Worm (Caenorhabditis elegans) whole organism, L4/young adult: ENCODE measurements around the gene Y71H2AM.1.

Source experiments
- W03F9.2 ChIP-seq: fragments of 150-350 bp; optimal IDR thresholded peaks from 2 replicates; lab custom pipeline; 2014; ENCODE audit warnings: missing biosample characterization, missing genetic modification characterization
- dao-5 ChIP-seq: sonication (generic microtip); optimal IDR thresholded peaks from 2 replicates; lab custom pipeline; 2016; ENCODE audit warnings: missing genotype, missing genetic modification characterization, moderate library complexity, missing compliant biosample characterization
- him-1 ChIP-seq: sonication (generic microtip); optimal IDR thresholded peaks from 2 replicates; lab custom pipeline; 2016; ENCODE audit warnings: missing genotype, missing genetic modification reagents, missing genetic modification characterization, missing compliant biosample characterization

Gene Y71H2AM.1

DNA sequence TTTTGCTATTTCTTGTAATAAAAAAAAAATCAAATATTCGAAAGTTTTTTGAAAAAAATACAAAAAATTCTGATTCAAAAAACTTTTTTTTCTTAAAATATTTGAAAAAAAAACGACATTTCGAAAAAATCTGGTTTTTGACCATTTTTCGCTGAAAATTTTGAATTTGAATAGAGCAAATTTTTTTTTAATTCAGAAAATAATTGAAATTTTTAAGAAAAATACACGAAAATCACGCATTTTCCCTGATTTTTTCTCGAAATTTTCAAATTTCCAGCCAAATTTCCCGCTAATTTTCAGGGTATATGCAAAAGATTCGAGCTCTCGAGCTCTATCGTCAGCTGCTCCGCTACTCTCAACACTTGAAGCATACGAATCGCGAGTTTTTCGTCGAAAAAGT, at the start of gene Y71H2AM.1:
Gene Y71H2AM.1 (plus strand): TSS at position 301 of the 400 bp plus-strand sequence.
- TF ChIP-seq W03F9.2 (tag; lab: Kevin White, UChicago) (no peak), him-1 (tag; lab: Kevin White, UChicago) (no peak), dao-5 (tag; lab: Kevin White, UChicago) (no peak)

DNA sequence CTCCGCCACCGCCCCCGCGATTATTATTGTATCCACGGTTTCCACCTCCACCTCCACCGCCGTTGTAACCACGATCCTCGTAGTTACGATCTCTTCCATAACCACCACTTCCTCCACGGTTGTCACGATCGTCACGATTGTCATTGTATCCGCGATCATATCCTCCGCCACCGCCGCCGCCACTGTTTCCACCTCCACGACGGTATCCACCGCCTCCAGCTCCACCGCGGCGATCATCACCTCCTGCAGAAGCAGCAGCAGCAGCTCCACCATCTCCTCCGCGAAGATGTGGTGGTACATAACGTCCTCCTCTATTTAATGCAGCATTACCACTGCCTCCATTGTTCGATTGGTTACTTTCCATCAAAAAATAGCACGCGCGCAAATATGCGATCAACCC, 48.2 kb upstream of the Y71H2AM.1 start, which contains the start of gene laf-1:
Gene laf-1 (minus strand): TSS at position 399 of the 400 bp plus-strand sequence.
- TF ChIP-seq dao-5 (tag; lab: Kevin White, UChicago) (no peak), him-1 (tag; lab: Kevin White, UChicago) (no peak), W03F9.2 (tag; lab: Kevin White, UChicago) (no peak)

DNA sequence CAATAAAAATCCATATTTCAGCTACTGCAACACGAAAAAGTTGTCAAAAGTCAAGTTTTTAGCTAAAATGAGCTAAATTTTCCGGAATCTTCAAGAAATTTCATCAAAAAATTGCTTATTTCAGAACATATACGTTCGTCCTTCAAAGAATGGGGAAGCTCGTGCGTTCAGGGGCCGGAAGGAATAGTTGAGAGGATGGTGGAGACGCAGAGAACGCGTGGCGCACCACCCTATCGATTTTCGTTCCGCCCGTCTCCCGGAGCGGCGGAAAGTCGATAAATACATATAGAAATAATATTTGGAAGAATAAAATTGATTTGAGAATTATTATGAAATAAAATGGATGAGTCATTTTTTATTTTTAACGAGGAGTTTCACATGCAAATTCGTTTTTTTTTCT, 46.6 kb upstream of the Y71H2AM.1 start:
- TF ChIP-seq him-1 (tag; lab: Kevin White, UChicago): no peak
- no peak for TF ChIP-seq W03F9.2 (tag; lab: Kevin White, UChicago)
- no peak for TF ChIP-seq dao-5 (tag; lab: Kevin White, UChicago)

DNA sequence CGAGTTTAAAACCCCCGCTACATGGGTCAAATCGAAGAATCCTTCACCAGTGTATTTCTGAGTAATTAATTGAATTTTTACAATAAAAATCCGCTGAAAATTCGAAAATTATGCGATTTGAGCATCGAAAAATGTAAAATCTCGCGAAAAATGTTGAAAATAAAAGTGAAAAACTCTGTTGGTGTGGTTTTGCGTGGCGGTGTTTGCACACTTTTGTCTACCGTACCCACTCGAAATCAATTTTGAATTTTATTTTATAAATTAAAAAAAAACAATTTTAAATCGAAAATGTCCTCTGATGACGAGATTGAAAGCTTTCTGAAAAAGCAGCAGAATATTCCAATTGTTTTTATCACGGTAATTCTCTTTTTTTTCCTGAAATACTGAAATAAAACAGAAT, 46.1 kb upstream of the Y71H2AM.1 start, which contains the start of gene Y71H2AM.6:
Gene Y71H2AM.6 (plus strand): TSS at position 264 of the 400 bp plus-strand sequence.
- no peak for TF ChIP-seq dao-5 (tag; lab: Kevin White, UChicago)
- TF ChIP-seq him-1 (tag; lab: Kevin White, UChicago): no peak
- TF ChIP-seq W03F9.2 (tag; lab: Kevin White, UChicago): peak; percentile 61

DNA sequence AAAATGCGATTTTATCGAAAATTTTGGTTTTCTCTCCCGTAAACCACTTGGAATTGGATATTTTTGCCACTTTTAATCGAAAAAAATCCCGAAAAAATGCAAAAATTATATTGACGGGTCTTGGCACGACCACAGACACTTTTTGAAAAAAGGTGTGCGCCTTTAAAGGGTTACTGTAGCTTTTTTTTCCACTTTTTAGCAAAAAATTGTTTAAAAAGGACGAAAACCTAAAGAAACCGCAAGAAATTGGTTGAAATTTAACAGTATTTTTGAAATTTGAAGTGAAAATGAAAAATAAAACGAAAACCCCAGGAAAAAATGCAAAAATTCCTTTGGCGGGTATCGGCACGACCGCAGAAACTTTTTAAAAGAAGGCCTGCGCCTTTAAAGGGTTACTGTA, 45.0 kb upstream of the Y71H2AM.1 start:
- no peak for TF ChIP-seq dao-5 (tag; lab: Kevin White, UChicago)
- no peak for TF ChIP-seq W03F9.2 (tag; lab: Kevin White, UChicago)
- TF ChIP-seq him-1 (tag; lab: Kevin White, UChicago): no peak

DNA sequence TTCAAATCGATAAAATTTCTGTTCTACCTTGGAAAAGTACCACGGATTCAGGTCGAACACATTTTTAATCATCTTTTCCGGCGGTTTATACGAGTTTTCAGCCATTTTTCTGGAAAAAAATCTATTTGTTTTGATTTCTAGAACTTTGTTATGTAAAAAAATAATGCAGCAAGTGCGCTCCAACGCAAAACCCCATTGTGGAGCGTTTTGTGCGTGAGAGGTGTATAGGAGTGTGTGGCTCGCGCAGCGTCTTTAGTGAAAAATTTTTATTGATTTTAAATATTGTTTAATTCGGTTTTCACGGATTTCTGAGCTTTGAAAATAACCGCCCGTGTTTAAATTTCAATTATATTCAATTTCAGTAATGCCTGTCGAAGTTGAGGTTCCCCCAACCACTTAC, 41.0 kb upstream of the Y71H2AM.1 start, which contains the start of gene Y71H2AM.20:
Gene Y71H2AM.20 (minus strand): TSS at position 109 of the 400 bp plus-strand sequence.
- TF ChIP-seq W03F9.2 (tag; lab: Kevin White, UChicago): peak; percentile 99
- TF ChIP-seq dao-5 (tag; lab: Kevin White, UChicago): no peak
- TF ChIP-seq him-1 (tag; lab: Kevin White, UChicago): peak; percentile 37

DNA sequence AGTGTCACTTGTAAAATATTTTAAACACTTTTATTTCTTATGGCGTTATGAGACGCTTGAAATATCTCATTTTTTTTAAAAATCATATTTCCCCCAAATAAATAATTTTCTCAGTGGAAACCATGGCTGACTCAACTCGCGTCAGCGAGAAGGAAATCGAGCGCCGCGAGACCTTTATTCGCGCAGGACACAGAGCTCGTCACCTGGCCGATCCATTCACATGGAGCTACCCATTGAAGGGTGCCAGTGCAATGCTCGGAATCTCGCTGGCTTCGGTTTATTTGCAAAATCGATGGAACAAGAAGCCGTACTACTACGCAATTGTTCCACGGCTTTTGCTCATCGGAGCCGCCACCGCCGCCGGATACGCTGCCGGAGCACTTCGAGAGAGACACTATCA, 40.1 kb upstream of the Y71H2AM.1 start, which contains the start of gene nduc-2:
Gene nduc-2 (plus strand): TSS at position 113 of the 400 bp plus-strand sequence.
- no peak for TF ChIP-seq him-1 (tag; lab: Kevin White, UChicago)

DNA sequence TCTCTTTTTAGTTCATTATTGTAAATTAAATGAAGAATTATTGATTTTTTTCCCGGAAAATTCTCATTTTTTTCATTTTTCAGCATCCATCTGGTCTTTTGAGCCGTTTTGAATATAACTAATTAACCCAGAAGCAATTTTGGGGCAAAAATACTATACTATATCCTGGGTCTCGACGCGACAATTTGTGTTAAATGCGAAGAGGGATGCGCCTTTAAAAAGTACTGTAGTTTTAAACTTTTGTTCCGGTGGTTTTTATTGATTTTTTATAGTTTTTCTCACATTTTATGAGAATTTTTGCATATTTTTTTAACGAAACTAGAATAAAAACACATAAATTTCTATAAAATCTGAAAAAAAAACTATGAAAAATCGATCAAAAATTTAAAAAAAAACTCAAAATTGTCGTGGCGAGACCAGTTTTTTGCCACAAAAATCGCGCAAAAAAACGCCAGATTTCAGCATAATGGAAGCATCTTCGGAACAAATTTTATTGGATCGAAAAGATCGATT, 38.8 kb upstream of the Y71H2AM.1 start, which contains the start of gene tbcc-1:
Gene tbcc-1 (plus strand): TSS at position 463 of the 513 bp plus-strand sequence.
- TF ChIP-seq W03F9.2 (tag; lab: Kevin White, UChicago) (no peak), him-1 (tag; lab: Kevin White, UChicago) (no peak), dao-5 (tag; lab: Kevin White, UChicago) (no peak)

DNA sequence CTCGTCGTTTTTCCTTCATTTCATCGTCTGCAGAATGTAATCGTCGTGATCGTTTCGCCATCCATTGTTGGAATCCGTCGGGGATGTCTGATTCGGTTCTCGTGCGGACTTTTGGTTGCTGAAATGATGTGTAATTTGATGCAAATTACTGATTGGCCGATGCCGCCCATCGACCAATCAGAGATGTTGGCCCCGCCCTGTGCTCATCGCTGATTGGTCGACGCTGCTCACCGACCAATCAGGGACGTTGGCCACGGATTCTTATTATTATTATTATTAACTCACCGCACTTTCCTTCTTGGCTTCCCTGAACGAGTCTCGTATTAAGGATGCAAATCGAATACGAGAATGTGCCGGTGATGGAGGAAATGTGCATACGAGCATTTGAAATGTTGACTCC, 32.8 kb upstream of the Y71H2AM.1 start:
- no peak for TF ChIP-seq W03F9.2 (tag; lab: Kevin White, UChicago)
- TF ChIP-seq dao-5 (tag; lab: Kevin White, UChicago): no peak
- TF ChIP-seq him-1 (tag; lab: Kevin White, UChicago): no peak

DNA sequence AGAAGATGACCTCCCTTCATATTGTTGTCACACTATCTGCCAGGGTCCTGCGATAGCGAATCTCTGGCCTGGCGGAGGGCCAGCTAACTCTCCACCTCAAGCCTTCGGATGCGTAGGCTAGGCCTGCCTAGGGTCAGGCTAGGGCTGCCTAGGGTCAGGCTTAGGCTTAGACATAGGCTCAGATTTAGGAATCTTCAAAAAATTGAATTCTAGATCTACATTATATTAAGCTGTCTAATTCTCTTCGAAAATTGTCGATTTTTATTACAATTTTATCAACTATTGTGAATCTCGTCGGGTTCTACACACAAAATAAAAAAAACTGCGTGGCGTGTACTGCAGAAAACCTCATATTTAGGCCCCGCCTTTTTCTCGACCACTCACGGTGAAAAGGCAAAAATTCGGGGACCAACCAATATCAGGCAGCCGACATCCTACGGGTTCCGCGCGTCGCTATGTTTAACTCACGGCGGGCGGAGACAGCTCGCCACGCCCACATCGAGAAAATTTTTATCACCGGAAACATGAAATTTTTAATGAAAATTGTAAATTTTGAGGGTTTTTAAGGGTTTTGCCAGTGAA, 31.3 kb upstream of the Y71H2AM.1 start:
- TF ChIP-seq dao-5 (tag; lab: Kevin White, UChicago): no peak
- no peak for TF ChIP-seq W03F9.2 (tag; lab: Kevin White, UChicago)
- TF ChIP-seq him-1 (tag; lab: Kevin White, UChicago): no peak

DNA sequence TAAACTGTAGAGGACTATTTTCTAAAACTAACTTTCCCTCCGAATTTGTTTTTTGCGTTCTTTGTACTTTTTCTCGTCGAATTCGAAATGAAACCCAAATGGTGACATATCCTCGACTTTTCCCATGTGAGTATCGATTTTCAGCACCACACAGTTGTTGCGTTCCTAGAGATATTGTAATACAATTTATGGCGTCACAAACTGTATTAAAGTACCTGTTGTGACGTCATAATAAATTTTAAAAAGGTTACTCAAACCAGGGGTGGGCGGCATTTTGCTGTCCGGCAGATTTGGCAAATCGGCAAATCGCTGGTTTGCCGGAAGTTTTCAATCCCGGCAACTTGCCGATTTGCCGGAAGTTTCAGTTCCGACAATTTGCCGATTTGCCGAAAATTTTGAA, 26.1 kb upstream of the Y71H2AM.1 start:
- TF ChIP-seq W03F9.2 (tag; lab: Kevin White, UChicago): no peak
- TF ChIP-seq dao-5 (tag; lab: Kevin White, UChicago): no peak
- no peak for TF ChIP-seq him-1 (tag; lab: Kevin White, UChicago)

DNA sequence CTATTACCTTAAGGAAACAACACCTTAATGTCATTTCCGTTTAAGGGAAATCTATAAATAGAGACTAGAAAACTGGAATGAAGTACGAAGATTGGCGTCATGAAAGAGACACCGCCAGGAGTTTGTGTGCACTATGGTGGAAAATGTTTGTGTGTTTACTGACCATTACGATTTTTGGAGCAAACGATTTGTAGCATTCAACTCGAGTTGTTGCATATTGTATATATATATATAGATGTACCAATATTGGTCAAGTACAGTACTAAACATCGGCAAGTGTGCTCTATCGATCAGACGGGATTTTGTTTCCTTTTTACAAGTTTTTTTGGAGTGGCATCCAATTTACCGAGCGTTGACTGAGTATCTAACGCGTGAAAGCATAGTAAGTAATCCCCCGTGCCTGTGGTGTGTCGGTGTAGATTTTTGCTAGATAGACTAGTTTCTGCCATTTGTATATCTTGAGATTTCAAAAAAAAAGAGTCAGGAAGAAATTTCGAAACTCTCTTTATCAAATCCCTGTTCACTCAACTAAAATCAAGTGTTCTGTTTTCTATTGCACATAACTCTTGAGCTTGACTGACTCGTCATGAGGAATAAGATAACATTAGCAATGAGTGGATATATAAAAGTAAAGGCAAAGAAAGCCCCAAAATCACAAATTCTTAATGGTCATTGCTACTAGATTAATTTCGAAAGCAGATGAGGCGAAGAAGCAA, 24.9 kb upstream of the Y71H2AM.1 start, which contains the start of the genes twk-45 and Y71H2AM.25:
Gene twk-45 (minus strand): TSS at position 101 of the 716 bp plus-strand sequence.
Gene Y71H2AM.25 (plus strand): TSS at position 666 of the 716 bp plus-strand sequence.
- TF ChIP-seq him-1 (tag; lab: Kevin White, UChicago) (no peak), dao-5 (tag; lab: Kevin White, UChicago) (no peak), W03F9.2 (tag; lab: Kevin White, UChicago) (no peak)

DNA sequence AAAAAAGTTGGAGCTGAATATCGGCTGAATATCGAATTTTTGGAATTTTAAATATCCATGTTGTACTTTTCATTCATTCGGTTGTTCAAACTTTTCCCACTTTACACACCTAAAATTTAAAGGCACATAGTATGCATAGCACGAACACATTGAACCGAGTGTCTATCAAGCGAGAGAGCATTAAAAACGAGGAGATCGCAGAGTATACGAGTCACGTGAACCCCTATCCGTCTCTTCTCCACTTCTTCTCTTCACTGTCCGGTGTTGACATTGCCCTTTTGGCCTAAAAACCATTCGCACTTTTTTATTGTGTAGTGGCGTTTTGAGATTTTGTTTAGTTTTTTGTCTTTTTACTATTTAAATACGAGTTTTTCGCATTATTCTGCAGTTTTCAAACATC, 22.4 kb upstream of the Y71H2AM.1 start:
- TF ChIP-seq dao-5 (tag; lab: Kevin White, UChicago): no peak
- TF ChIP-seq W03F9.2 (tag; lab: Kevin White, UChicago): peak; percentile 47
- TF ChIP-seq him-1 (tag; lab: Kevin White, UChicago): no peak
